Worm (Caenorhabditis elegans) whole organism, young adult: ENCODE data around the gene Y45G12B.2.

ENCODE experiments used
- F22D6.2 ChIP-seq: sonication (generic microtip); optimal IDR thresholded peaks from 2 replicates; lab custom pipeline; 2016; ENCODE audit warnings: mild to moderate bottlenecking, missing genetic modification characterization, missing compliant biosample characterization
- F52B5.7 ChIP-seq: sonication (generic microtip); optimal IDR thresholded peaks from 2 replicates; lab custom pipeline; 2016; ENCODE audit warnings: mild to moderate bottlenecking, missing genetic modification characterization, missing compliant biosample characterization
- K12H6.12 ChIP-seq: fragments of 200-800 bp; sonication (Bioruptor generic); optimal IDR thresholded peaks from 2 replicates; lab custom pipeline; 2018; ENCODE audit warnings: mild to moderate bottlenecking, missing genetic modification characterization, missing compliant biosample characterization
- T07F8.4 ChIP-seq: sonication (generic microtip); optimal IDR thresholded peaks from 2 replicates; lab custom pipeline; 2016; ENCODE audit warnings: mild to moderate bottlenecking, missing genetic modification characterization, moderate library complexity, missing compliant biosample characterization
- Y67H2A.10 ChIP-seq: fragments of 200-800 bp; sonication (Bioruptor generic); conservative IDR thresholded peaks from 2 replicates; pipeline ENCODE4 v1.3.6; 2022; ENCODE audit warnings: missing genetic modification reagents, missing genetic modification characterization, missing compliant biosample characterization
- ama-1 ChIP-seq, 3 experiments: fragments of 150-350 bp in 1 of 3; sonication (generic microtip) in 2 of 3; optimal IDR thresholded peaks; 2 replicates each; lab custom pipeline; 2014 to 2018; ENCODE audit warnings: missing biosample characterization in 2 of 3, missing genetic modification characterization in 2 of 3, missing genetic modification reagents in 2 of 3
- aptf-2 ChIP-seq: fragments of 200-800 bp; sonication (Bioruptor generic); conservative IDR thresholded peaks from 2 replicates; pipeline ENCODE4 v1.3.6; 2022; ENCODE audit warnings: missing genetic modification reagents, missing genetic modification characterization, missing compliant biosample characterization
- attf-3 ChIP-seq: fragments of 200-800 bp; sonication (Bioruptor generic); conservative IDR thresholded peaks from 2 replicates; pipeline ENCODE4 v1.3.6; 2022; ENCODE audit warnings: missing genetic modification reagents, missing genetic modification characterization, missing compliant biosample characterization
- attf-5 ChIP-seq: fragments of 200-800 bp; sonication (Bioruptor generic); optimal IDR thresholded peaks from 2 replicates; lab custom pipeline; 2018; ENCODE audit warnings: mild to moderate bottlenecking, missing genetic modification characterization, missing compliant biosample characterization
- bed-1 ChIP-seq: fragments of 200-800 bp; sonication (Bioruptor generic); IDR thresholded peaks from 2 replicates; pipeline ENCODE4 v1.3.6; 2022; ENCODE audit warnings: missing genetic modification reagents, missing genetic modification characterization, missing compliant biosample characterization
- cebp-2 ChIP-seq: fragments of 200-800 bp; sonication (Bioruptor generic); IDR thresholded peaks from 2 replicates; pipeline ENCODE4 v1.3.6; 2022; ENCODE audit warnings: missing genetic modification characterization, missing compliant biosample characterization
- ceh-100 ChIP-seq: fragments of 200-800 bp; sonication (Bioruptor generic); IDR thresholded peaks from 2 replicates; pipeline ENCODE4 v1.3.6; 2022; ENCODE audit warnings: missing genetic modification reagents, missing genetic modification characterization, missing compliant biosample characterization
- ceh-58 ChIP-seq: fragments of 200-800 bp; sonication (Bioruptor generic); IDR thresholded peaks from 2 replicates; pipeline ENCODE4 v1.3.6; 2022; ENCODE audit warnings: missing genetic modification characterization, missing compliant biosample characterization
- chd-7 ChIP-seq: sonication (generic microtip); optimal IDR thresholded peaks from 2 replicates; lab custom pipeline; 2016; ENCODE audit warnings: mild to moderate bottlenecking, missing genetic modification characterization, moderate library complexity, missing compliant biosample characterization
- dox-1 ChIP-seq: fragments of 200-800 bp; sonication (Bioruptor generic); IDR thresholded peaks from 2 replicates; pipeline ENCODE4 v1.3.6; 2022; ENCODE audit warnings: missing genetic modification reagents, missing genetic modification characterization, missing compliant biosample characterization
- egl-18 ChIP-seq: fragments of 200-800 bp; sonication (Bioruptor generic); IDR thresholded peaks from 2 replicates; pipeline ENCODE4 v1.3.6; 2022; ENCODE audit warnings: missing genetic modification reagents, missing genetic modification characterization, missing compliant biosample characterization
- him-1 ChIP-seq: sonication (generic microtip); optimal IDR thresholded peaks from 2 replicates; lab custom pipeline; 2016; ENCODE audit warnings: missing genotype, missing genetic modification reagents, missing genetic modification characterization, missing compliant biosample characterization
- hsf-1 ChIP-seq: fragments of 200-800 bp; sonication (Bioruptor generic); IDR thresholded peaks from 2 replicates; pipeline ENCODE4 v1.3.6; 2022; ENCODE audit warnings: missing genetic modification reagents, missing genetic modification characterization, missing compliant biosample characterization
- lin-35 ChIP-seq, 3 experiments: fragments of 150-350 bp in 2 of 3; sonication (generic microtip) in 1 of 3; optimal IDR thresholded peaks; 2 replicates each; lab custom pipeline; 2014 to 2018; ENCODE audit warnings: missing biosample characterization in 3 of 3, missing genetic modification characterization in 3 of 3, missing genetic modification reagents in 3 of 3
- lin-54 ChIP-seq: fragments of 200-800 bp; sonication (Bioruptor generic); optimal IDR thresholded peaks from 2 replicates; lab custom pipeline; 2018; ENCODE audit warnings: mild to moderate bottlenecking, missing genetic modification characterization, missing compliant biosample characterization
- lsl-1 ChIP-seq: fragments of 200-800 bp; sonication (Bioruptor generic); optimal IDR thresholded peaks from 2 replicates; lab custom pipeline; 2018; ENCODE audit warnings: mild to moderate bottlenecking, missing genetic modification characterization, moderate library complexity, missing compliant biosample characterization
- lsy-27 ChIP-seq: sonication (generic microtip); optimal IDR thresholded peaks from 2 replicates; lab custom pipeline; 2017; ENCODE audit warnings: missing genetic modification characterization, mild to moderate bottlenecking, missing compliant biosample characterization, antibody characterized with exemption, missing genotype, borderline replicate concordance; ENCODE audit not compliant: insufficient read depth
- madf-3 ChIP-seq: fragments of 200-800 bp; sonication (Bioruptor generic); IDR thresholded peaks from 2 replicates; pipeline ENCODE4 v1.3.6; 2022; ENCODE audit warnings: missing genetic modification reagents, missing genetic modification characterization, missing compliant biosample characterization
- madf-6 ChIP-seq: fragments of 200-800 bp; sonication (Bioruptor generic); IDR thresholded peaks from 2 replicates; pipeline ENCODE4 v1.3.6; 2022; ENCODE audit warnings: missing genetic modification reagents, missing genetic modification characterization, missing compliant biosample characterization
- madf-8 ChIP-seq: fragments of 200-800 bp; sonication (Bioruptor generic); conservative IDR thresholded peaks from 2 replicates; pipeline ENCODE4 v1.3.6; 2022; ENCODE audit warnings: missing genetic modification reagents, missing genetic modification characterization, missing compliant biosample characterization
- mcd-1 ChIP-seq: fragments of 200-800 bp; sonication (Bioruptor generic); IDR thresholded peaks from 2 replicates; pipeline ENCODE4 v1.3.6; 2022; ENCODE audit warnings: missing genetic modification reagents, missing genetic modification characterization, missing compliant biosample characterization
- mes-4 ChIP-seq: sonication (generic microtip); optimal IDR thresholded peaks from 2 replicates; lab custom pipeline; 2016; ENCODE audit warnings: missing genotype, missing genetic modification characterization, missing compliant biosample characterization
- mxl-1 ChIP-seq: sonication (generic microtip); optimal IDR thresholded peaks from 2 replicates; lab custom pipeline; 2016; ENCODE audit warnings: missing genetic modification characterization, missing compliant biosample characterization
- nfya-1 ChIP-seq: sonication (generic microtip); optimal IDR thresholded peaks from 2 replicates; lab custom pipeline; 2017; ENCODE audit warnings: antibody characterized with exemption, missing compliant biosample characterization, missing genetic modification characterization, borderline replicate concordance; ENCODE audit not compliant: insufficient read depth
- nhr-80 ChIP-seq: sonication (generic microtip); optimal IDR thresholded peaks from 2 replicates; lab custom pipeline; 2016; ENCODE audit warnings: missing genetic modification characterization, missing compliant biosample characterization
- pha-4 ChIP-seq: fragments of 150-350 bp; sonication (generic microtip); optimal IDR thresholded peaks from 2 replicates; lab custom pipeline; 2014; ENCODE audit warnings: missing biosample characterization, missing genetic modification reagents, missing genetic modification characterization
- rcor-1 ChIP-seq: fragments of 200-800 bp; sonication (Bioruptor generic); IDR thresholded peaks from 2 replicates; pipeline ENCODE4 v1.3.6; 2022; ENCODE audit warnings: missing genetic modification reagents, missing genetic modification characterization, missing compliant biosample characterization
- repo-1 ChIP-seq: sonication (generic microtip); optimal IDR thresholded peaks from 2 replicates; lab custom pipeline; 2017; ENCODE audit warnings: mild to moderate bottlenecking, missing genetic modification characterization, missing compliant biosample characterization
- snpc-1.3 ChIP-seq: sonication (generic microtip); optimal IDR thresholded peaks from 2 replicates; lab custom pipeline; 2017; ENCODE audit warnings: missing genetic modification characterization, mild to moderate bottlenecking, missing compliant biosample characterization, antibody characterized with exemption, moderate library complexity, missing genotype, missing genetic modification reagents; ENCODE audit not compliant: insufficient read depth
- somi-1 ChIP-seq: fragments of 200-800 bp; sonication (Bioruptor generic); optimal IDR thresholded peaks from 2 replicates; lab custom pipeline; 2018; ENCODE audit warnings: mild to moderate bottlenecking, missing genetic modification characterization, missing compliant biosample characterization
- tbp1 ChIP-seq: fragments of 200-800 bp; sonication (Bioruptor generic); optimal IDR thresholded peaks from 2 replicates; lab custom pipeline; 2018; ENCODE audit warnings: mild to moderate bottlenecking, missing genetic modification characterization, missing compliant biosample characterization
- tbx-9 ChIP-seq: sonication (generic microtip); optimal IDR thresholded peaks from 2 replicates; lab custom pipeline; 2016; ENCODE audit warnings: borderline replicate concordance, missing genetic modification characterization, inconsistent platforms, missing compliant biosample characterization
- unc-130 ChIP-seq: sonication (generic microtip); optimal IDR thresholded peaks from 2 replicates; lab custom pipeline; 2016; ENCODE audit warnings: missing genetic modification reagents, missing genetic modification characterization, missing compliant biosample characterization
- zim-3 ChIP-seq: sonication (generic microtip); optimal IDR thresholded peaks from 2 replicates; lab custom pipeline; 2017; ENCODE audit warnings: mild to moderate bottlenecking, missing genetic modification characterization, moderate library complexity, missing compliant biosample characterization
- ztf-18 ChIP-seq: sonication (generic microtip); optimal IDR thresholded peaks from 2 replicates; lab custom pipeline; 2016; ENCODE audit warnings: missing genotype, mild to moderate bottlenecking, missing genetic modification characterization, missing compliant biosample characterization
- ztf-22 ChIP-seq: fragments of 200-800 bp; sonication (Bioruptor generic); optimal IDR thresholded peaks from 2 replicates; lab custom pipeline; 2018; ENCODE audit warnings: mild to moderate bottlenecking, missing genetic modification characterization, moderate library complexity, missing compliant biosample characterization
- ztf-3 ChIP-seq: fragments of 200-800 bp; sonication (Bioruptor generic); optimal IDR thresholded peaks from 2 replicates; lab custom pipeline; 2018; ENCODE audit warnings: mild to moderate bottlenecking, missing genetic modification characterization, missing compliant biosample characterization
- ztf-6 ChIP-seq: fragments of 200-800 bp; sonication (Bioruptor generic); IDR thresholded peaks from 2 replicates; pipeline ENCODE4 v1.3.6; 2022; ENCODE audit warnings: missing genetic modification reagents, missing genetic modification characterization, missing compliant biosample characterization

The Y45G12B.2 gene

DNA sequence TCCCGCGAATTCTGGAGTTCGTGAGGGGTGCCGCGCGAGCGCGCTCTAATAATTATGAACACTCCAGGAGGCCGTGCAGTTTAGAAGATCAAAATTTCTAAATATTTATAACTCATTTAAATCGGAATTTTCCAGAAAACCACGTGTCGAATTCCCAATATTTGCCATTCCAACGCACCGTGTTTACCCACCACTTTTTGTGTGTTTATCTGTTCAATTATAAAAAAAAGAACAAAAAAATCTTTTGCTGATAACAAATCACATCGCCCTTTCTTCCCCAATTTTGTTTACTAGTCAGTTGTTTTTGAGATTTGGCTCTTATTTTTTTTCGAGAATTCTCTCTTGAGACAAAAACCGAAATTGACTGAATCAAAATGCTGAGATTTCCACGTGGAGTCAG lies 38.4 kb upstream of the Y45G12B.2 start (continued):
- no peak for TF ChIP-seq ama-1 (optimal IDR thresholded peaks at IDR 0.05; lab: Kevin White, UChicago)
- no peak for TF ChIP-seq ama-1 (GFP tag; optimal IDR thresholded peaks at IDR 0.05; lab: Kevin White, UChicago)
- no peak for TF ChIP-seq chd-7 (tag; lab: Kevin White, UChicago)
- no peak for TF ChIP-seq rcor-1
- TF ChIP-seq Y67H2A.10 (GFP tag; lab: Robert Waterston, UW): no peak
- no peak for TF ChIP-seq lsy-27 (tag; lab: Kevin White, UChicago)
- no peak for TF ChIP-seq aptf-2
- TF ChIP-seq, all 124 proteins: peak for 4

DNA sequence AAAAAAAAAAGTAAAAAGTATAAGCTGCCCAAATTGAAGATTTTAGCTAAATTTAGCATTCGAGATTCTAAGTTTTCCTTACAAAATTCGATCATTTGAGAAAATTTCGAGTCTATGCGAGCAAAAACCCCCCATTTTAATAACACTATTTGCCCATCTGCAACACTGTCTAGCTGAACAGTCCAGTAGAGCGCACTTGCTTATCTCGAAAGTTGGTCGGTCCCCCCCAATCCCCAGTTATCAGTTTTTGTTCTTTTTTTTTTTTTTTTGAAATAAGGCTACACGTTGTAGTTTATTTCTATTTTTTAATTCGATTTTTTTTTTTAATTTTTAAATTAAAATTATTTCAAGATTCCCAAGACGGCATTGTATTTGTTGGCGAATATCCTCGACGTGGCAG lies 36.9 kb upstream of the Y45G12B.2 start:
- TF ChIP-seq ceh-58 (GFP tag; lab: Robert Waterston, UW) (no peak), somi-1 (no peak), mcd-1 (peak; percentile 87), nhr-80 (peak; percentile 82)

DNA sequence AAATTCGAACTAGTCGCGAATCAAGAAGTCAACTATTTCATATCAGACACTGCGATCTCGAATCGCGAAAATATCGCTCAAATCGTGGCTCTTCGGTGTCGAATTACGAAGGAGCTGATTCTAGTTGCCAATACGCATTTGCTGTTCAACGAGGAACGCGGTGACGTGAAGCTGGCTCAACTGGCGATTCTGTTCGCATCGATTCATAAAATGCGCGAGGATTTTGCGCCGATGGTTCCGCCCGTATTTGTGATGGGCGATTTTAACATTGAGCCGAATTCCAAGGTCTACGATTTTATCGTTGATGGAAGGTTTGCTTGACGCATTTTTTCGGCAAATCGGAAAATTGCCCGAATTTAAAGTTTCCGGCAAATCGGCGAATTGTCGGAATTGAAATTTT lies 34.1 kb upstream of the Y45G12B.2 start:
- TF ChIP-seq madf-8 (GFP tag; lab: Robert Waterston, UW): no peak
- TF ChIP-seq snpc-1.3 (tag; lab: Kevin White, UChicago): no peak
- TF ChIP-seq K12H6.12 (tag; lab: Kevin White, UChicago): no peak
- TF ChIP-seq lsl-1 (GFP tag; lab: Kevin White, UChicago): no peak
- no peak for TF ChIP-seq nfya-1 (tag; lab: Kevin White, UChicago)
- TF ChIP-seq repo-1: no peak
- no peak for TF ChIP-seq T07F8.4
- TF ChIP-seq mes-4: no peak
- TF ChIP-seq pha-4: no peak
- no peak for TF ChIP-seq mxl-1 (tag; lab: Kevin White, UChicago)
- no peak for TF ChIP-seq zim-3 (tag; lab: Kevin White, UChicago)

DNA sequence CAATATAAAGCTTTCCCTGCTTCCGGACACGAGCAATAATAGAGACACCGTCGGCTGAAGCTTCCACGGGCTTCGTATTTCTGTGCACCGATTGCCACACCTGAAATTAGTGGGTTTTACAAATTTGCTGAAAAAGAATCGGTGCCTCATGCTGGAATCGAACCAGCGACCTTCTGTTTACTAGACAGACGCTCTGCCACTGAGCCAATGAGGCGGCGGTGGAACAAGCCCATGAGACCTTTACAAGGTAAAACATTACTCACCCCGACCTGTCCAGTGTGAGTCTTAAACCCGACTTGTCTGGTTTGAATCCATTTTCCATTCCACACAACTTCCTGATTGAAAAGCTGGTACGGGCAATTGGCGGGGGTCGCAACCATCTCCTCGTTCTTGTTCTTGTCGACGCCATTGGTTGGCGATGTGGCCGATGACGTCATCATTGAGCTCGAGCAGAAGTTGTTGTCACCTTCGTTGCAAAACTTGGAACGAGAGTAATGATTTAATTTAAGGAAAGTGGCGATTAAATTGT lies 30.0 kb upstream of the Y45G12B.2 start, which contains the start of gene ndx-2:
TSS of gene ndx-2 (minus strand) at position 479 of the 529 bp plus-strand sequence.
- TF ChIP-seq attf-3 (GFP tag; lab: Robert Waterston, UW): no peak
- no peak for TF ChIP-seq ztf-3 (GFP tag; lab: Kevin White, UChicago)
- TF ChIP-seq mcd-1: peak; percentile 68
- peak; percentile 78 for TF ChIP-seq dox-1 (GFP tag; lab: Robert Waterston, UW)
- TF ChIP-seq snpc-1.3 (tag; lab: Kevin White, UChicago): peak; percentile 50
- no peak for TF ChIP-seq mes-4
- peak; percentile 94 for TF ChIP-seq tbp1
- TF ChIP-seq lin-35 (GFP tag; optimal IDR thresholded peaks at IDR 0.05; lab: Kevin White, UChicago): peak in 1 of 3 experiments; percentile 24
- TF ChIP-seq ztf-6 (GFP tag; lab: Robert Waterston, UW): no peak
- no peak for TF ChIP-seq hsf-1
- TF ChIP-seq cebp-2 (GFP tag; lab: Robert Waterston, UW): no peak
- no peak for TF ChIP-seq unc-130
- 0 out of 2 replicates have a peak, but pooled peaks have one; percentile 28 for TF ChIP-seq ceh-100 (GFP tag; lab: Robert Waterston, UW)
- TF ChIP-seq tbx-9 (tag; lab: Kevin White, UChicago): peak; percentile 50
- peak; percentile 68 for TF ChIP-seq F52B5.7
- TF ChIP-seq nfya-1 (tag; lab: Kevin White, UChicago): no peak
- peak; percentile 35 for TF ChIP-seq ztf-22 (GFP tag; lab: Kevin White, UChicago)
- TF ChIP-seq lin-54 (GFP tag; lab: Kevin White, UChicago): peak; percentile 58
- TF ChIP-seq bed-1: no peak
- TF ChIP-seq ztf-18 (tag; lab: Kevin White, UChicago): peak; percentile 73
- peak; percentile 47 for TF ChIP-seq him-1 (tag; lab: Kevin White, UChicago)
- TF ChIP-seq F22D6.2 (tag; lab: Kevin White, UChicago): no peak
- no peak for TF ChIP-seq egl-18 (GFP tag; lab: Robert Waterston, UW)
- peak; percentile 66 for TF ChIP-seq madf-6 (GFP tag; lab: Robert Waterston, UW)
- TF ChIP-seq attf-5 (GFP tag; lab: Kevin White, UChicago): peak; percentile 55
- TF ChIP-seq madf-3 (GFP tag; lab: Robert Waterston, UW): peak; percentile 33; the same call in 1 of the 2 replicates
